Fruit fly (Drosophila melanogaster) S2 (cell line): ENCODE measurements around the gene Lmx1a.

Experiments used
- CG8478 ChIP-seq: fragments of >200 bp; optimal IDR thresholded peaks from 2 replicates; lab custom pipeline; 2018
- CTCF ChIP-seq, 2 experiments: fragments of >200 bp; optimal IDR thresholded peaks; 2 replicates each; lab custom pipeline; 2018

- no peak for TF ChIP-seq CG8478 (lab: Kevin White, UChicago)
- TF ChIP-seq CTCF (optimal IDR thresholded peaks at IDR 0.05; lab: Kevin White, UChicago), result no peak
These were observed 30.9 kb upstream of the Lmx1a start for dm6 chr3L:12298092-12298491.
